Fruit fly (Drosophila melanogaster) whole organism, embryonic: ENCODE results near the gene CG17929.
A peak's percentile ranks its signal among the peaks of the same experiment; 100 is the strongest.

Experiments
- Atf6 ChIP-seq: fragments of 200-800 bp; sonication (Bioruptor generic); IDR thresholded peaks from 2 replicates; pipeline ENCODE4 v1.3.6; 2022; ENCODE audit warnings: missing biosample characterization, missing genetic modification characterization
- B-H1 ChIP-seq: fragments of 200-800 bp; sonication (Bioruptor generic); IDR thresholded peaks from 3 replicates; pipeline ENCODE4 v1.3.6; 2022; ENCODE audit warnings: missing biosample characterization, missing genetic modification characterization
- Bgb ChIP-seq: fragments of 200-800 bp; sonication (Bioruptor generic); IDR thresholded peaks from 2 replicates; pipeline ENCODE4 v1.3.6; 2022; ENCODE audit warnings: missing biosample characterization, missing genetic modification characterization; ENCODE audit not compliant: partially characterized antibody
- CG10321 ChIP-seq: fragments of 200-800 bp; sonication (Bioruptor generic); IDR thresholded peaks from 2 replicates; pipeline ENCODE4 v1.3.6; 2022; ENCODE audit warnings: missing biosample characterization, missing genetic modification characterization
- CG11560 ChIP-seq: fragments of 200-800 bp; sonication (Bioruptor generic); IDR thresholded peaks from 3 replicates; pipeline ENCODE4 v1.3.6; 2022; ENCODE audit warnings: missing biosample characterization, missing genetic modification characterization
- CG13287 ChIP-seq: fragments of 200-800 bp; sonication (Bioruptor generic); IDR thresholded peaks from 2 replicates; pipeline ENCODE4 v1.3.6; 2022; ENCODE audit warnings: missing biosample characterization, missing genetic modification characterization; ENCODE audit not compliant: partially characterized antibody
- CG13296 ChIP-seq: fragments of 200-800 bp; sonication (Bioruptor generic); optimal IDR thresholded peaks from 3 replicates; lab custom pipeline; 2018; ENCODE audit warnings: missing biosample characterization, mild to moderate bottlenecking, missing genetic modification characterization
- CG13624 ChIP-seq: fragments of 200-800 bp; sonication (Bioruptor generic); optimal IDR thresholded peaks from 2 replicates; lab custom pipeline; 2016; ENCODE audit warnings: missing biosample characterization, missing genetic modification characterization
- CG15601 ChIP-seq: fragments of 200-800 bp; sonication (Bioruptor generic); optimal IDR thresholded peaks from 3 replicates; lab custom pipeline; 2019; ENCODE audit warnings: missing biosample characterization, mild to moderate bottlenecking, missing genetic modification characterization, moderate library complexity
- CG2678 ChIP-seq: fragments of 200-800 bp; sonication (Bioruptor generic); optimal IDR thresholded peaks from 3 replicates; lab custom pipeline; 2019; ENCODE audit warnings: missing biosample characterization, mild to moderate bottlenecking, missing genetic modification characterization, moderate library complexity
- CG3726 ChIP-seq: fragments of 200-800 bp; sonication (Bioruptor generic); IDR thresholded peaks from 3 replicates; pipeline ENCODE4, ENCODE4 v1.3.6; 2022; ENCODE audit warnings: missing biosample characterization, missing genetic modification characterization
- CG3838 ChIP-seq: fragments of 200-800 bp; sonication (Bioruptor generic); optimal IDR thresholded peaks from 3 replicates; lab custom pipeline; 2016; ENCODE audit warnings: missing biosample characterization, missing genetic modification characterization
- CG8359 ChIP-seq: fragments of 200-800 bp; sonication (Bioruptor generic); optimal IDR thresholded peaks from 2 replicates; lab custom pipeline; 2017; ENCODE audit warnings: missing biosample characterization, mild to moderate bottlenecking, missing genetic modification characterization, borderline replicate concordance
- Deaf1 ChIP-seq: fragments of 200-800 bp; optimal IDR thresholded peaks from 3 replicates; lab custom pipeline; 2019; ENCODE audit warnings: missing biosample characterization, mild to moderate bottlenecking, missing genetic modification characterization, moderate library complexity
- Dp ChIP-seq: fragments of 200-800 bp; sonication (Bioruptor generic); optimal IDR thresholded peaks from 2 replicates; lab custom pipeline; 2018; ENCODE audit warnings: missing biosample characterization, mild to moderate bottlenecking, missing genetic modification characterization, moderate library complexity
- Fer1 ChIP-seq: fragments of 200-800 bp; sonication (Bioruptor generic); optimal IDR thresholded peaks from 2 replicates; lab custom pipeline; 2017; ENCODE audit warnings: missing biosample characterization, mild to moderate bottlenecking, missing genetic modification characterization
- Hr78 ChIP-seq, 2 experiments: fragments of 200-800 bp in 1 of 2; fragments of >200 bp in 1 of 2; sonication (Bioruptor generic) in 1 of 2; optimal IDR thresholded peaks; 2 replicates each; lab custom pipeline; 2017 to 2019; ENCODE audit warnings: missing biosample characterization in 2 of 2, missing genetic modification characterization in 2 of 2, mild to moderate bottlenecking in 1 of 2, moderate library complexity in 1 of 2
- Jarid2 ChIP-seq: fragments of 200-800 bp; sonication (Bioruptor generic); optimal IDR thresholded peaks from 3 replicates; lab custom pipeline; 2017; ENCODE audit warnings: mild to moderate bottlenecking, missing biosample characterization, missing genetic modification reagents, missing genetic modification characterization
- MTF-1 ChIP-seq: fragments of 200-800 bp; sonication (Bioruptor generic); optimal IDR thresholded peaks from 2 replicates; lab custom pipeline; 2018; ENCODE audit warnings: missing biosample characterization, mild to moderate bottlenecking, missing genetic modification characterization, borderline replicate concordance
- NC2β ChIP-seq: fragments of 200-800 bp; sonication (Bioruptor generic); optimal IDR thresholded peaks from 2 replicates; lab custom pipeline; 2016; ENCODE audit warnings: missing biosample characterization, missing genetic modification characterization
- Rfx ChIP-seq: fragments of 200-800 bp; sonication (Bioruptor generic); IDR thresholded peaks from 2 replicates; pipeline ENCODE4 v1.3.6; 2022; ENCODE audit warnings: missing biosample characterization, missing genetic modification characterization
- Trl ChIP-seq, 3 experiments: fragments of >200 bp in 2 of 3; fragments of 200-800 bp in 1 of 3; sonication (Bioruptor generic) in 1 of 3; optimal IDR thresholded peaks; 2 replicates in 1 of 3; 3 replicates in 2 of 3; lab custom pipeline; 2016 to 2017; ENCODE audit warnings: missing biosample characterization in 1 of 3, missing genetic modification characterization in 1 of 3
- Xrp1 ChIP-seq: fragments of 200-800 bp; sonication (Bioruptor generic); IDR thresholded peaks from 2 replicates; pipeline ENCODE4 v1.3.6; 2022; ENCODE audit warnings: missing biosample characterization, missing genetic modification characterization
- amos ChIP-seq: fragments of 200-800 bp; sonication (Bioruptor generic); IDR thresholded peaks from 2 replicates; pipeline ENCODE4 v1.3.6; 2022; ENCODE audit warnings: missing biosample characterization, missing genetic modification characterization; ENCODE audit not compliant: partially characterized antibody
- chinmo ChIP-seq: fragments of 200-800 bp; sonication (Bioruptor generic); IDR thresholded peaks from 4 replicates; pipeline ENCODE4 v1.3.6; 2022; ENCODE audit warnings: missing biosample characterization, missing genetic modification characterization; ENCODE audit not compliant: partially characterized antibody
- chm ChIP-seq: fragments of 200-800 bp; sonication (Bioruptor generic); IDR thresholded peaks from 2 replicates; pipeline ENCODE4 v1.3.6; 2022; ENCODE audit warnings: missing biosample characterization, missing genetic modification characterization
- ftz-f1 ChIP-seq: fragments of 200-800 bp; sonication (Bioruptor generic); optimal IDR thresholded peaks from 2 replicates; lab custom pipeline; 2016; ENCODE audit warnings: missing biosample characterization, missing genetic modification characterization
- hkb ChIP-seq, 2 experiments: fragments of 200-800 bp in 1 of 2; fragments of >200 bp in 1 of 2; sonication (Bioruptor generic) in 1 of 2; IDR thresholded peaks in 1 of 2; optimal IDR thresholded peaks in 1 of 2; 2 replicates each; pipeline versions ENCODE4 v1.3.6 to Lab custom; 2017 to 2022; ENCODE audit warnings: missing biosample characterization in 1 of 2, missing genetic modification characterization in 1 of 2
- ind ChIP-seq: fragments of 200-800 bp; sonication (Bioruptor generic); optimal IDR thresholded peaks from 3 replicates; lab custom pipeline; 2016; ENCODE audit warnings: missing biosample characterization, missing genetic modification characterization
- inv ChIP-seq: fragments of 200-800 bp; sonication (Bioruptor generic); IDR thresholded peaks from 2 replicates; pipeline ENCODE4 v1.3.6; 2022; ENCODE audit warnings: missing biosample characterization, missing genetic modification characterization; ENCODE audit not compliant: partially characterized antibody
- klu ChIP-seq: fragments of 200-800 bp; sonication (Bioruptor generic); IDR thresholded peaks from 2 replicates; pipeline ENCODE4 v1.3.6; 2022; ENCODE audit warnings: missing biosample characterization, missing genetic modification characterization
- luna ChIP-seq: fragments of 200-800 bp; sonication (Bioruptor generic); optimal IDR thresholded peaks from 2 replicates; lab custom pipeline; 2016; ENCODE audit warnings: missing biosample characterization, missing genetic modification characterization
- phol ChIP-seq: fragments of 200-800 bp; sonication (Bioruptor generic); optimal IDR thresholded peaks from 3 replicates; lab custom pipeline; 2018; ENCODE audit warnings: missing biosample characterization, mild to moderate bottlenecking, missing genetic modification characterization, moderate library complexity
- sens-2 ChIP-seq: fragments of 200-800 bp; sonication (Bioruptor generic); IDR thresholded peaks from 2 replicates; pipeline ENCODE4 v1.3.6; 2022; ENCODE audit warnings: missing biosample characterization, missing genetic modification characterization
- slbo ChIP-seq: fragments of 200-800 bp; sonication (Bioruptor generic); IDR thresholded peaks from 2 replicates; pipeline ENCODE4 v1.3.6; 2022; ENCODE audit warnings: missing biosample characterization, missing genetic modification characterization
- sr ChIP-seq: fragments of 200-800 bp; sonication (Bioruptor generic); IDR thresholded peaks from 3 replicates; pipeline ENCODE4 v1.3.6; 2022; ENCODE audit warnings: missing biosample characterization, missing genetic modification characterization
- unc-4 ChIP-seq: fragments of 200-800 bp; sonication (Bioruptor generic); IDR thresholded peaks from 2 replicates; pipeline ENCODE4 v1.3.6; 2022; ENCODE audit warnings: missing biosample characterization, missing genetic modification characterization; ENCODE audit not compliant: partially characterized antibody
- zf30C ChIP-seq: fragments of 200-800 bp; sonication (Bioruptor generic); optimal IDR thresholded peaks from 3 replicates; lab custom pipeline; 2018; ENCODE audit warnings: missing biosample characterization, mild to moderate bottlenecking, missing genetic modification characterization

CG17929 gene

dm6 chr3R:16356863-16357215, 31.5 kb downstream of the CG17929 start, which contains the start of gene CG10311 (continued):
- TF ChIP-seq amos (GFP tag; lab: Robert Waterston, UW) (peak; percentile 46; the same call in 1 of the 2 replicates), Fer1 (GFP tag; lab: Kevin White, UChicago) (peak; percentile 36), chm (GFP tag; lab: Robert Waterston, UW) (peak; percentile 31; the same call in 1 of the 2 replicates), MTF-1 (GFP tag; lab: Kevin White, UChicago) (no peak), Xrp1 (GFP tag; lab: Robert Waterston, UW) (0 out of 2 replicates have a peak, but pooled peaks have one; percentile 10), CG13296 (peak; percentile 42), sr (GFP tag; lab: Robert Waterston, UW) (no peak), CG8359 (GFP tag; lab: Kevin White, UChicago) (peak; percentile 99), Deaf1 (tag; lab: Kevin White, UChicago) (peak; percentile 58), Trl (optimal IDR thresholded peaks at IDR 0.05; lab: Kevin White, UChicago) (peak in 1 of 2 experiments; percentile 46), Trl (GFP tag; optimal IDR thresholded peaks at IDR 0.05; lab: Kevin White, UChicago) (no peak), zf30C (GFP tag; lab: Kevin White, UChicago) (no peak), CG3726 (GFP tag; lab: Robert Waterston, UW) (no peak), CG15601 (no peak), CG10321 (GFP tag; lab: Robert Waterston, UW) (0 out of 2 replicates have a peak, but pooled peaks have one; percentile 9), CG11560 (no peak), chinmo (GFP tag; lab: Robert Waterston, UW) (peak; percentile 70; the same call in 1 of the 4 replicates), slbo (GFP tag; lab: Robert Waterston, UW) (peak; percentile 24; the same call in 1 of the 2 replicates), klu (GFP tag; lab: Robert Waterston, UW) (no peak), NC2β (GFP tag; lab: Kevin White, UChicago) (no peak), inv (peak; percentile 28; the same call in 1 of the 2 replicates), Jarid2 (GFP tag; lab: Kevin White, UChicago) (peak; percentile 53), Atf6 (GFP tag; lab: Robert Waterston, UW) (0 out of 2 replicates have a peak, but pooled peaks have one; percentile 18), CG13624 (GFP tag; lab: Kevin White, UChicago) (peak; percentile 51), sens-2 (GFP tag; lab: Robert Waterston, UW) (no peak), B-H1 (GFP tag; lab: Robert Waterston, UW) (no peak), Dp (GFP tag; lab: Kevin White, UChicago) (no peak), Rfx (GFP tag; lab: Robert Waterston, UW) (peak; percentile 40; the same call in 1 of the 2 replicates), CG2678 (no peak), phol (tag; lab: Kevin White, UChicago) (no peak), CG13287 (GFP tag; lab: Robert Waterston, UW) (peak; percentile 55; the same call in 1 of the 2 replicates), unc-4 (GFP tag; lab: Robert Waterston, UW) (0 out of 2 replicates have a peak, but pooled peaks have one; percentile 24), Hr78 (GFP tag; optimal IDR thresholded peaks at IDR 0.05; lab: Kevin White, UChicago) (no peak), Bgb (0 out of 2 replicates have a peak, but pooled peaks have one; percentile 17), CG3838 (GFP tag; lab: Kevin White, UChicago) (no peak), luna (GFP tag; lab: Kevin White, UChicago) (no peak), ftz-f1 (GFP tag; lab: Kevin White, UChicago) (peak; percentile 45), ind (GFP tag; lab: Kevin White, UChicago) (no peak), hkb (optimal IDR thresholded peaks at IDR 0.05; lab: Kevin White, UChicago) (no peak), hkb (GFP tag; IDR thresholded peaks at IDR 0.05; lab: Robert Waterston, UW) (no peak)
